Worm (Caenorhabditis elegans) whole organism, young adult: ENCODE measurements around the gene klp-6.
"Not testable (repeated sequence)": the region's sequence is repeated elsewhere in the genome, so short reads cannot be mapped to it uniquely, and the experiment has no call there.

ENCODE experiments used
- B0261.1 ChIP-seq: sonication (generic microtip); optimal IDR thresholded peaks from 2 replicates; lab custom pipeline; 2016; ENCODE audit warnings: mild to moderate bottlenecking, missing genetic modification characterization, moderate library complexity, missing compliant biosample characterization
- C17E4.6 ChIP-seq: fragments of 200-800 bp; sonication (Bioruptor generic); IDR thresholded peaks from 2 replicates; pipeline ENCODE4 v1.3.6; 2022; ENCODE audit warnings: missing genetic modification reagents, missing genetic modification characterization, missing compliant biosample characterization
- F22D6.2 ChIP-seq: sonication (generic microtip); optimal IDR thresholded peaks from 2 replicates; lab custom pipeline; 2016; ENCODE audit warnings: mild to moderate bottlenecking, missing genetic modification characterization, missing compliant biosample characterization
- F33H1.4 ChIP-seq: fragments of 200-800 bp; sonication (Bioruptor generic); IDR thresholded peaks from 2 replicates; pipeline ENCODE4 v1.3.6; 2022; ENCODE audit warnings: missing genetic modification reagents, missing genetic modification characterization, missing compliant biosample characterization
- F39B2.1 ChIP-seq: fragments of 200-800 bp; sonication (Bioruptor generic); IDR thresholded peaks from 2 replicates; pipeline ENCODE4 v1.3.6; 2022; ENCODE audit warnings: missing genetic modification reagents, missing genetic modification characterization, missing compliant biosample characterization
- F49E8.2 ChIP-seq: sonication (generic microtip); optimal IDR thresholded peaks from 3 replicates; lab custom pipeline; 2017; ENCODE audit warnings: missing genetic modification characterization, mild to moderate bottlenecking, missing compliant biosample characterization, antibody characterized with exemption, moderate library complexity; ENCODE audit not compliant: insufficient read depth
- K12H6.12 ChIP-seq: fragments of 200-800 bp; sonication (Bioruptor generic); optimal IDR thresholded peaks from 2 replicates; lab custom pipeline; 2018; ENCODE audit warnings: mild to moderate bottlenecking, missing genetic modification characterization, missing compliant biosample characterization
- Y67H2A.10 ChIP-seq: fragments of 200-800 bp; sonication (Bioruptor generic); conservative IDR thresholded peaks from 2 replicates; pipeline ENCODE4 v1.3.6; 2022; ENCODE audit warnings: missing genetic modification reagents, missing genetic modification characterization, missing compliant biosample characterization
- ZK185.1 ChIP-seq: sonication (generic microtip); optimal IDR thresholded peaks from 2 replicates; lab custom pipeline; 2016; ENCODE audit warnings: mild to moderate bottlenecking, missing genetic modification characterization, missing compliant biosample characterization; ENCODE audit not compliant: poor library complexity, severe bottlenecking
- athp-1 ChIP-seq: sonication (generic microtip); optimal IDR thresholded peaks from 2 replicates; lab custom pipeline; 2017; ENCODE audit warnings: mild to moderate bottlenecking, missing genetic modification characterization, missing compliant biosample characterization
- attf-5 ChIP-seq: fragments of 200-800 bp; sonication (Bioruptor generic); optimal IDR thresholded peaks from 2 replicates; lab custom pipeline; 2018; ENCODE audit warnings: mild to moderate bottlenecking, missing genetic modification characterization, missing compliant biosample characterization
- bed-1 ChIP-seq: fragments of 200-800 bp; sonication (Bioruptor generic); IDR thresholded peaks from 2 replicates; pipeline ENCODE4 v1.3.6; 2022; ENCODE audit warnings: missing genetic modification reagents, missing genetic modification characterization, missing compliant biosample characterization
- ccch-3 ChIP-seq: fragments of 200-800 bp; sonication (Bioruptor generic); optimal IDR thresholded peaks from 2 replicates; lab custom pipeline; 2018; ENCODE audit warnings: mild to moderate bottlenecking, missing genetic modification characterization, missing compliant biosample characterization
- ceh-27 ChIP-seq: fragments of 200-800 bp; sonication (Bioruptor generic); optimal IDR thresholded peaks from 2 replicates; lab custom pipeline; 2018; ENCODE audit warnings: mild to moderate bottlenecking, missing genetic modification characterization, moderate library complexity, missing compliant biosample characterization
- dox-1 ChIP-seq: fragments of 200-800 bp; sonication (Bioruptor generic); IDR thresholded peaks from 2 replicates; pipeline ENCODE4 v1.3.6; 2022; ENCODE audit warnings: missing genetic modification reagents, missing genetic modification characterization, missing compliant biosample characterization
- dpl-1 ChIP-seq: fragments of 150-350 bp; optimal IDR thresholded peaks from 2 replicates; lab custom pipeline; 2014; ENCODE audit warnings: missing biosample characterization, missing genetic modification reagents, missing genetic modification characterization
- egl-44 ChIP-seq: fragments of 200-800 bp; sonication (Bioruptor generic); IDR thresholded peaks from 2 replicates; pipeline ENCODE4 v1.3.6; 2022; ENCODE audit warnings: missing genetic modification reagents, missing genetic modification characterization, missing compliant biosample characterization
- ekl-4 ChIP-seq: fragments of 200-800 bp; sonication (Bioruptor generic); IDR thresholded peaks from 2 replicates; pipeline ENCODE4 v1.3.6; 2022; ENCODE audit warnings: missing genetic modification reagents, missing genetic modification characterization, missing compliant biosample characterization
- fkh-3 ChIP-seq: sonication (generic microtip); optimal IDR thresholded peaks from 2 replicates; lab custom pipeline; 2016; ENCODE audit warnings: mild to moderate bottlenecking, missing genetic modification characterization, missing compliant biosample characterization
- gei-17 ChIP-seq: fragments of 200-800 bp; sonication (Bioruptor generic); optimal IDR thresholded peaks from 2 replicates; lab custom pipeline; 2018; ENCODE audit warnings: mild to moderate bottlenecking, missing genetic modification characterization, missing compliant biosample characterization
- him-1 ChIP-seq: sonication (generic microtip); optimal IDR thresholded peaks from 2 replicates; lab custom pipeline; 2016; ENCODE audit warnings: missing genotype, missing genetic modification reagents, missing genetic modification characterization, missing compliant biosample characterization
- hmg-1.2 ChIP-seq: fragments of 200-800 bp; sonication (Bioruptor generic); IDR thresholded peaks from 2 replicates; pipeline ENCODE4 v1.3.6; 2022; ENCODE audit warnings: missing genetic modification reagents, missing genetic modification characterization, missing compliant biosample characterization
- hrde-1 ChIP-seq: sonication (generic microtip); optimal IDR thresholded peaks from 2 replicates; lab custom pipeline; 2016; ENCODE audit warnings: missing genetic modification characterization, mild to moderate bottlenecking, missing compliant biosample characterization, moderate library complexity, missing genotype, missing genetic modification reagents, borderline replicate concordance
- let-607 ChIP-seq, 2 experiments: fragments of 200-800 bp in 1 of 2; sonication (Bioruptor generic) in 1 of 2; sonication (generic microtip) in 1 of 2; optimal IDR thresholded peaks; 2 replicates each; lab custom pipeline; 2016 to 2018; ENCODE audit warnings: mild to moderate bottlenecking in 2 of 2, missing compliant biosample characterization in 2 of 2, missing genetic modification characterization in 2 of 2, moderate library complexity in 2 of 2, missing genotype in 1 of 2
- lin-26 ChIP-seq: fragments of 200-800 bp; sonication (Bioruptor generic); IDR thresholded peaks from 2 replicates; pipeline ENCODE4 v1.3.6; 2022; ENCODE audit warnings: missing genetic modification reagents, missing genetic modification characterization, missing compliant biosample characterization
- lin-35 ChIP-seq, 3 experiments: fragments of 150-350 bp in 2 of 3; sonication (generic microtip) in 1 of 3; optimal IDR thresholded peaks; 2 replicates each; lab custom pipeline; 2014 to 2018; ENCODE audit warnings: missing biosample characterization in 3 of 3, missing genetic modification characterization in 3 of 3, missing genetic modification reagents in 3 of 3
- lsy-27 ChIP-seq: sonication (generic microtip); optimal IDR thresholded peaks from 2 replicates; lab custom pipeline; 2017; ENCODE audit warnings: missing genetic modification characterization, mild to moderate bottlenecking, missing compliant biosample characterization, antibody characterized with exemption, missing genotype, borderline replicate concordance; ENCODE audit not compliant: insufficient read depth
- madf-8 ChIP-seq: fragments of 200-800 bp; sonication (Bioruptor generic); conservative IDR thresholded peaks from 2 replicates; pipeline ENCODE4 v1.3.6; 2022; ENCODE audit warnings: missing genetic modification reagents, missing genetic modification characterization, missing compliant biosample characterization
- nfyb-1 ChIP-seq: fragments of 200-800 bp; sonication (Bioruptor generic); IDR thresholded peaks from 2 replicates; pipeline ENCODE4 v1.3.6; 2022; ENCODE audit warnings: missing genetic modification reagents, missing genetic modification characterization, missing compliant biosample characterization
- nhr-120 ChIP-seq: fragments of 200-800 bp; sonication (Bioruptor generic); IDR thresholded peaks from 2 replicates; pipeline ENCODE4 v1.3.6; 2022; ENCODE audit warnings: missing genetic modification characterization, missing compliant biosample characterization
- nhr-27 ChIP-seq: fragments of 200-800 bp; sonication (Bioruptor generic); optimal IDR thresholded peaks from 2 replicates; lab custom pipeline; 2018; ENCODE audit warnings: mild to moderate bottlenecking, missing genetic modification characterization, moderate library complexity, missing compliant biosample characterization
- repo-1 ChIP-seq: sonication (generic microtip); optimal IDR thresholded peaks from 2 replicates; lab custom pipeline; 2017; ENCODE audit warnings: mild to moderate bottlenecking, missing genetic modification characterization, missing compliant biosample characterization
- rpc-1 ChIP-seq, 2 experiments: fragments of 150-350 bp in 1 of 2; sonication (generic microtip) in 1 of 2; optimal IDR thresholded peaks; 2 replicates each; lab custom pipeline; 2014 to 2018; ENCODE audit warnings: missing biosample characterization in 1 of 2, missing genetic modification characterization in 1 of 2, missing genetic modification reagents in 1 of 2, missing genotype in 1 of 2
- sea-2 ChIP-seq: fragments of 200-800 bp; sonication (Bioruptor generic); IDR thresholded peaks from 2 replicates; pipeline ENCODE4 v1.3.6; 2022; ENCODE audit warnings: missing genetic modification characterization, missing compliant biosample characterization
- snpc-1.3 ChIP-seq: sonication (generic microtip); optimal IDR thresholded peaks from 2 replicates; lab custom pipeline; 2017; ENCODE audit warnings: missing genetic modification characterization, mild to moderate bottlenecking, missing compliant biosample characterization, antibody characterized with exemption, moderate library complexity, missing genotype, missing genetic modification reagents; ENCODE audit not compliant: insufficient read depth
- snpc-4 ChIP-seq, 5 experiments: fragments of 150-350 bp in 1 of 5; sonication (generic microtip) in 4 of 5; optimal IDR thresholded peaks; 2 replicates each; lab custom pipeline; 2014 to 2018; ENCODE audit warnings: missing genetic modification characterization in 5 of 5, missing biosample characterization in 3 of 5, antibody characterized with exemption in 2 of 5, mild to moderate bottlenecking in 2 of 5, missing compliant biosample characterization in 2 of 5, missing genotype in 2 of 5, moderate library complexity in 2 of 5, missing genetic modification reagents in 1 of 5
- somi-1 ChIP-seq: fragments of 200-800 bp; sonication (Bioruptor generic); optimal IDR thresholded peaks from 2 replicates; lab custom pipeline; 2018; ENCODE audit warnings: mild to moderate bottlenecking, missing genetic modification characterization, missing compliant biosample characterization
- tbp1 ChIP-seq: fragments of 200-800 bp; sonication (Bioruptor generic); optimal IDR thresholded peaks from 2 replicates; lab custom pipeline; 2018; ENCODE audit warnings: mild to moderate bottlenecking, missing genetic modification characterization, missing compliant biosample characterization
- tlf-1 ChIP-seq: fragments of 200-800 bp; sonication (Bioruptor generic); optimal IDR thresholded peaks from 2 replicates; lab custom pipeline; 2018; ENCODE audit warnings: mild to moderate bottlenecking, missing genetic modification characterization, missing compliant biosample characterization
- unc-130 ChIP-seq: sonication (generic microtip); optimal IDR thresholded peaks from 2 replicates; lab custom pipeline; 2016; ENCODE audit warnings: missing genetic modification reagents, missing genetic modification characterization, missing compliant biosample characterization
- xnd-1 ChIP-seq: sonication (generic microtip); optimal IDR thresholded peaks from 2 replicates; lab custom pipeline; 2016; ENCODE audit warnings: missing genotype, missing genetic modification reagents, missing genetic modification characterization, missing compliant biosample characterization
- ztf-25 ChIP-seq: fragments of 200-800 bp; sonication (Bioruptor generic); IDR thresholded peaks from 2 replicates; pipeline ENCODE4 v1.3.6; 2022; ENCODE audit warnings: missing genetic modification reagents, missing genetic modification characterization, missing compliant biosample characterization
- ztf-28 ChIP-seq: fragments of 200-800 bp; sonication (Bioruptor generic); IDR thresholded peaks from 2 replicates; pipeline ENCODE4 v1.3.6; 2022; ENCODE audit warnings: missing genetic modification reagents, missing genetic modification characterization, missing compliant biosample characterization

klp-6 gene

DNA sequence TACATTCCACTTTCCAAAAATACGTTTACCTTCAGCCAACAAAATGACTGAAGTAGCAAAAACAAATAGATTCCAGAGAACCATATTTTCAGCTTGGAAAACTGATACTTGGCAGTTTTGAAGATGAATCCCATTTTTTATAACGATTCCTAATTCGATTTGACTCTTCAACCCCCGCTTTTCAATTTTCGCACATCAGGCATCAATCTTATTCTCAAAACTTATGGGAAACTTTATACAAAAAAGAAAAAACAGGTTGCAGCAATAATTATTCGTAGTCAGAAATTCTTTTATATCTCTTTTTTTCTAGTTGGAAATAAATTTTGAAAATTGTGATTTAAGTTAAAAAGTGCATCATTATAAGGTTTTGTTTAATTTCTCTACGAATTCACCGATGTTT, 31.1 kb downstream of the klp-6 start, which contains the start of gene C45G9.10:
Gene C45G9.10 (minus strand): TSS at position 101 of the 400 bp plus-strand sequence.
- TF ChIP-seq dpl-1: no peak
- no peak for TF ChIP-seq rpc-1 (optimal IDR thresholded peaks at IDR 0.05; lab: Kevin White, UChicago)
- TF ChIP-seq rpc-1 (tag; optimal IDR thresholded peaks at IDR 0.05; lab: Kevin White, UChicago): no peak
- no peak for TF ChIP-seq B0261.1 (tag; lab: Kevin White, UChicago)
- TF ChIP-seq let-607 (tag; optimal IDR thresholded peaks at IDR 0.05; lab: Kevin White, UChicago): no peak
- TF ChIP-seq nhr-27: no peak
- TF ChIP-seq repo-1 (tag; lab: Kevin White, UChicago): no peak
- TF ChIP-seq F49E8.2 (tag; lab: Kevin White, UChicago): no peak
- TF ChIP-seq snpc-1.3 (tag; lab: Kevin White, UChicago): no peak
- no peak for TF ChIP-seq fkh-3
- TF ChIP-seq hmg-1.2 (GFP tag; lab: Robert Waterston, UW): no peak
- no peak for TF ChIP-seq sea-2
- no peak for TF ChIP-seq bed-1 (GFP tag; lab: Robert Waterston, UW)
- TF ChIP-seq F22D6.2: no peak
- TF ChIP-seq nfyb-1 (GFP tag; lab: Robert Waterston, UW): no peak
- TF ChIP-seq F39B2.1 (GFP tag; lab: Robert Waterston, UW): no peak
- TF ChIP-seq nhr-120: no peak
- no peak for TF ChIP-seq egl-44 (GFP tag; lab: Robert Waterston, UW)
- no peak for TF ChIP-seq lsy-27

DNA sequence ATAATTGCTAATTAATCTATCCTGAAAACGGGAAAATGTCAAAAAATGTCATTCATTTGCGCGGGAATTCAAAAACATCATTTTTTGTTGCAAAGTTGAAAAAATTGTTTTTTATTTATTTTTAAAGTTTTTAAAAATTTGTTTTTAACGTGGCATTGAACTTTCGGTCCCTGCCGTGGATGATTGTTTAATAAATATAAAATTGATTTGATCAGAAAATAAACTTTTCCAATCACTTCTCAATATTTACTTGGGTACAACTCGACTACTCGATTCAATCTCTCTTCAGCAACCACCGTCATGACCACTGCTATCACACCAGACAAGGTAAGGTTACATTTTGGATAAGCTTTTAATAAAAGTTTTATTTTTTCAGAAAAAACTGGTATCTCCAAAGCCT, 31.7 kb downstream of the klp-6 start, which contains the start of gene C45G9.4:
Gene C45G9.4 (plus strand): TSS at position 301 of the 400 bp plus-strand sequence.
- not testable (repeated sequence) for TF ChIP-seq nhr-120; hrde-1 (tag; lab: Kevin White, UChicago); F22D6.2

DNA sequence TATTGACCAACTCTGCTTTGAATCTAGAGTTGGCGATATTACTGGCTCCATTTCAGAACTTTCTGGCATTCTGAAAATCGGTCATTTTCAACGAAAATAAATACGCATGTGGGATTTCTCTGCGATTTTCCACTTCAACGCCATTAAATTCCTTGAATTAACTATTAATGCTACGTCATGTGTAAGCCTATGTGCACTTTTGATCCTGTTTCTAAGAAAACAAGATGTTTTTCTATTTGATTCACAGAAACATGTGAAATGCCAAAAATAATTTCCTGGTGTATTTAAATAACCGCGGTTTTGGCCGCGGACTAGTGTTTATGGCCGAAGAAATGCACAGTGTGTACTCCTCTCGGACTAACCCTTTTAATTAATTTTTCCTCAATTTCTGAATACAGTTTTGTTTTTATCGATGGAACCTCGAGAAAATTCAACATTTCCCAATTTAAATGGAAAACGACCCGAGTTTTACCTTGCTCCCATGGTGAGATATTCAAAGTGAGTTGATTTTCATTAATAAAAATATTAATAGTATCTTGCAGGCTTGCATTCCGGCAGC, 38.0 kb downstream of the klp-6 start, which contains the start of the genes C45G9.11 and C45G9.2:
Gene C45G9.11 (minus strand): TSS at position 51 of the 559 bp plus-strand sequence.
Gene C45G9.2 (plus strand): TSS at position 392 of the 559 bp plus-strand sequence.
- peak; percentile 58 for TF ChIP-seq dpl-1
- no peak for TF ChIP-seq tbp1 (GFP tag; lab: Kevin White, UChicago)
- no peak for TF ChIP-seq ztf-25
- peak; percentile 57; the same call in 1 of the 2 replicates for TF ChIP-seq Y67H2A.10 (GFP tag; lab: Robert Waterston, UW)
- no peak; the same call in 1 of the 2 replicates for TF ChIP-seq C17E4.6
- TF ChIP-seq repo-1 (tag; lab: Kevin White, UChicago): no peak
- TF ChIP-seq lin-35 (GFP tag; optimal IDR thresholded peaks at IDR 0.05; lab: Kevin White, UChicago): peak in 1 of 3 experiments; percentile 74
- no peak for TF ChIP-seq attf-5 (GFP tag; lab: Kevin White, UChicago)
- TF ChIP-seq snpc-4 (GFP tag; optimal IDR thresholded peaks at IDR 0.05; lab: Kevin White, UChicago): no peak
- TF ChIP-seq snpc-4 (tag; optimal IDR thresholded peaks at IDR 0.05; lab: Kevin White, UChicago): peak in 1 of 4 experiments; percentile 45
- peak; percentile 36 for TF ChIP-seq madf-8 (GFP tag; lab: Robert Waterston, UW)
- TF ChIP-seq gei-17 (GFP tag; lab: Kevin White, UChicago): no peak
- TF ChIP-seq ceh-27 (GFP tag; lab: Kevin White, UChicago): peak; percentile 88
- TF ChIP-seq K12H6.12: peak; percentile 31
- no peak for TF ChIP-seq dox-1 (GFP tag; lab: Robert Waterston, UW)
- peak; percentile 65 for TF ChIP-seq F33H1.4 (GFP tag; lab: Robert Waterston, UW)
- TF ChIP-seq unc-130 (GFP tag; lab: Kevin White, UChicago): peak; percentile 73
- TF ChIP-seq tlf-1 (GFP tag; lab: Kevin White, UChicago): peak; percentile 13
- TF ChIP-seq ccch-3: no peak
- no peak for TF ChIP-seq lin-26
- TF ChIP-seq xnd-1: peak; percentile 50
- TF ChIP-seq ekl-4: 0 out of 2 replicates have a peak, but pooled peaks have one; percentile 37
- TF ChIP-seq him-1 (tag; lab: Kevin White, UChicago): peak; percentile 61
- peak; percentile 81; the same call in 1 of the 2 replicates for TF ChIP-seq ztf-28 (GFP tag; lab: Robert Waterston, UW)
- TF ChIP-seq athp-1 (tag; lab: Kevin White, UChicago): no peak
- TF ChIP-seq bed-1 (GFP tag; lab: Robert Waterston, UW): no peak
- peak; percentile 85 for TF ChIP-seq ZK185.1
- TF ChIP-seq somi-1 (GFP tag; lab: Kevin White, UChicago): no peak
